Worm (Caenorhabditis elegans) whole organism, L3 larva: Measurements from ENCODE around the gene C50E10.2.

Experiments used
- nhr-12 ChIP-seq: fragments of 150-350 bp; optimal IDR thresholded peaks from 2 replicates; lab custom pipeline; 2014; ENCODE audit warnings: missing biosample characterization, missing genetic modification characterization
- nhr-76 ChIP-seq: fragments of 150-350 bp; sonication (generic microtip); optimal IDR thresholded peaks from 5 replicates; lab custom pipeline; 2014; ENCODE audit warnings: missing biosample characterization, missing genetic modification characterization
- unc-39 ChIP-seq: sonication (generic microtip); optimal IDR thresholded peaks from 4 replicates; lab custom pipeline; 2017; ENCODE audit warnings: missing biosample characterization, missing genetic modification characterization
- unc-62 ChIP-seq: fragments of 150-350 bp; sonication (generic microtip); optimal IDR thresholded peaks from 4 replicates; lab custom pipeline; 2014; ENCODE audit warnings: missing biosample characterization, missing genetic modification reagents, missing genetic modification characterization

DNA sequence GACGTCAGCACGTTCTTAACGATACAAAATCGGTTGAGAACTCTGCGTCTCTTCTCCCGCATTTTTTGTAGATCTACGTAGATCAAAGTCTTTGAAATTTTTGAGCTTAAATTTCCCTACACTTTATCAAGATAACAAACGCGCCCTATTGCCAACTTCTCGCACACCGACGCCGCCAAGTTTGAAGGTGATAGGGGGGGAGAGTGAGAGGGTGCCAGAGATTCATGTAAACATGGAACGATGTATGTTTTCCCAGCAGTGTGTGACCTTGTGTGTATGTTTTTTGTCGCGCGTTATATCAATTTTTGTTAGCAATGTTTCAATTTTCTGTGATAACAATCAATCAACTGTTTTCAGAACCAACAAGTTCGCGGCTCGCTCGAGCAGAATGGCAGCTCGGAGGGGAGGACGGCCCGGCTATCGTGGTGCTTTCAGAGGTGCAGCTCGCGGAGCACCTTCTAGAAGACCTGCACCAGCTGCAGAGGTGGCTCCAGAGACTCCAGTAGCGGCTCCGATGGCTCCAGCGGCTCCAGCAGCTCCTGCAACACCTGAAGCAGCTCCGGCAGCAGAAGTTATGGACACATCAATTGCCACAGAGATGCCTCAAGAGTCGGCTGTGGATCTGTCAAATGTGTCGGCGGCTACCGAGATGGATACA lies 32.2 kb upstream of the C50E10.2 start:
- TF ChIP-seq unc-39 (no peak), unc-62 (GFP tag; lab: Kevin White, UChicago) (no peak), nhr-76 (tag; lab: Kevin White, UChicago) (no peak), nhr-12 (tag; lab: Kevin White, UChicago) (no peak)
